Fruit fly (Drosophila melanogaster) whole organism, pupa: ENCODE data around the gene grn.

ENCODE experiments used
- CG10348 ChIP-seq: fragments of 200-800 bp; sonication (Bioruptor generic); IDR thresholded peaks from 2 replicates; pipeline ENCODE4 v1.3.6; 2022; ENCODE audit warnings: missing biosample characterization, missing genetic modification characterization
- CG17806 ChIP-seq: fragments of 200-800 bp; sonication (Bioruptor generic); optimal IDR thresholded peaks from 2 replicates; lab custom pipeline; 2018; ENCODE audit warnings: missing biosample characterization, mild to moderate bottlenecking, missing genetic modification characterization, moderate library complexity
- CG8301 ChIP-seq: fragments of 200-800 bp; sonication (Bioruptor generic); optimal IDR thresholded peaks from 2 replicates; lab custom pipeline; 2018; ENCODE audit warnings: missing biosample characterization, mild to moderate bottlenecking, missing genetic modification characterization
- EcR ChIP-seq: fragments of 200-800 bp; sonication (Bioruptor generic); optimal IDR thresholded peaks from 3 replicates; lab custom pipeline; 2019; ENCODE audit warnings: missing biosample characterization, missing genetic modification characterization, mild to moderate bottlenecking, moderate library complexity, missing genetic modification reagents
- Ets98B ChIP-seq: fragments of 200-800 bp; sonication (Bioruptor generic); IDR thresholded peaks from 2 replicates; pipeline ENCODE4 v1.3.6; 2022; ENCODE audit warnings: missing biosample characterization, missing genetic modification characterization
- Pif1A ChIP-seq: fragments of 200-800 bp; sonication (Bioruptor generic); optimal IDR thresholded peaks from 3 replicates; lab custom pipeline; 2016; ENCODE audit warnings: missing biosample characterization, missing genetic modification characterization
- fd96Ca ChIP-seq: fragments of 200-800 bp; sonication (Bioruptor generic); IDR thresholded peaks from 3 replicates; pipeline ENCODE4 v1.3.6; 2022; ENCODE audit warnings: missing biosample characterization, missing genetic modification characterization
- gl ChIP-seq: fragments of 200-800 bp; sonication (Bioruptor generic); optimal IDR thresholded peaks from 2 replicates; lab custom pipeline; 2018; ENCODE audit warnings: missing biosample characterization, mild to moderate bottlenecking, missing genetic modification characterization

DNA sequence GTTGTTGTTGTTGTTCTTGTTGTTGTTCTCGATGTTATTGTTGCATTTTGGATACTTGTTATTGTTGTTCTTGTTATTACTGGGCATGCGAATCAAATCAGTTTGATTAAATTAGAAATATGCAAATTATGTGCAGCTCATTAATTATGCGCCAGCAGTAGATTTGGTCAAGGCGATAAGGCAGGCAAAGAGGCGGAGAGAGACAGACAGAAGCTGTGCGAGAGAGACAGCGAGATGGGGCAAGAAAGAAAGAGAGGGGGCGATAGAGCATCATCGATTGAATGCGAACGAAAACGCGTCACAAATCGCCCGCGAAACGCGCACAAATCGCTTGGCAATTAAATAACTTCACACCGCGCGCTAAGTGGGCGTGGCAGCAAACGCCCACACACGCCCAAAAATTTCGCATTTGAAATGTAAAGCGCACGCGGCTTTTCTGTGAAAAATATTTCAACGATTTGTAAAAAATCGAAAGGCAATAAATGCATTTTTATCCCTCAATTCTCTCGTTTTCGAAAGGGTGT is 41.9 kb upstream of the grn start:
- no peak for TF ChIP-seq Ets98B
- TF ChIP-seq CG17806 (tag; lab: Kevin White, UChicago) = no peak
- no peak for TF ChIP-seq CG10348 (GFP tag; lab: Robert Waterston, UW)
- no peak for TF ChIP-seq EcR (GFP tag; lab: Kevin White, UChicago)
- TF ChIP-seq fd96Ca (GFP tag; lab: Robert Waterston, UW) = no peak
- no peak for TF ChIP-seq gl (tag; lab: Kevin White, UChicago)
- no peak for TF ChIP-seq CG8301
- no peak for TF ChIP-seq Pif1A
